Worm (Caenorhabditis elegans) whole organism, late embryonic: Measurements from ENCODE around the gene Y53F4B.11.

Experiments
- ceh-31 ChIP-seq: sonication (generic microtip); optimal IDR thresholded peaks from 2 replicates; lab custom pipeline; 2016; ENCODE audit warnings: missing genetic modification characterization, missing compliant biosample characterization
- ets-4 ChIP-seq: sonication (generic microtip); optimal IDR thresholded peaks from 2 replicates; lab custom pipeline; 2016; ENCODE audit warnings: missing genetic modification characterization, missing compliant biosample characterization
- eyg-1 ChIP-seq: sonication (generic microtip); optimal IDR thresholded peaks from 2 replicates; lab custom pipeline; 2016; ENCODE audit warnings: missing genotype, missing genetic modification characterization, missing compliant biosample characterization
- nfya-1 ChIP-seq: sonication (generic microtip); optimal IDR thresholded peaks from 2 replicates; lab custom pipeline; 2017; ENCODE audit warnings: missing genetic modification characterization, mild to moderate bottlenecking, missing compliant biosample characterization, antibody characterized with exemption, moderate library complexity
- pha-4 ChIP-seq: fragments of 150-350 bp; optimal IDR thresholded peaks from 2 replicates; lab custom pipeline; 2018; ENCODE audit warnings: missing biosample characterization, missing genetic modification reagents, missing genetic modification characterization
- ref-2 ChIP-seq: sonication (generic microtip); optimal IDR thresholded peaks from 2 replicates; lab custom pipeline; 2016; ENCODE audit warnings: missing genetic modification characterization, missing compliant biosample characterization

DNA sequence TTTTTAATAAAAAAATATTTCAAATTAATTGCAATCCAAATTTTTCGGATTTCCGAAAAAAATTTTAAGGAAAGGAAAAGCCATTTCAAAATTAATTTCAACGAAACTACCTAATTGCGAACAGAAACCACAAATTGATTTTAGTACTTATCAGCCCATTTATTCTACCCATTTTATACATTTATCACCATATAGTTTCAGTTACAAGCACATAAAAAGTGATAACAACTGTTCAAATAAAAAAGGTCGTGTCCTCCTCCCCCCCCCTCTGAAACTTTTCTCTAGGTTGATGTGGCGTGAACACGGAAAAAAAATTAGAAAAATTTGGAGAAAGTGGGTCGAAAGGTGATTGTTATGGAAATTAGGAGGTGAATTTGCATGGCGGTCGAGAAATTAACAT is 45.7 kb upstream of the Y53F4B.11 start:
- no peak for TF ChIP-seq nfya-1 (tag; lab: Kevin White, UChicago)
- no peak for TF ChIP-seq pha-4
- TF ChIP-seq ets-4 = no peak
- TF ChIP-seq ref-2 (tag; lab: Kevin White, UChicago) = no peak
- TF ChIP-seq ceh-31 = no peak
- TF ChIP-seq eyg-1 = no peak
